Worm (Caenorhabditis elegans) whole organism, dauer: ENCODE results near the gene F40G9.17.

ENCODE experiments used
- unc-62 ChIP-seq: sonication (generic microtip); optimal IDR thresholded peaks from 2 replicates; lab custom pipeline; 2017; ENCODE audit warnings: missing biosample characterization, missing genetic modification reagents, missing genetic modification characterization

Gene F40G9.17

ce11 chrIII:220368-220767 lies 26.1 kb downstream of the F40G9.17 start:
- TF ChIP-seq unc-62 (GFP tag; lab: Kevin White, UChicago), result no peak

ce11 chrIII:222508-222907 lies 28.2 kb downstream of the F40G9.17 start:
- no peak for TF ChIP-seq unc-62 (GFP tag; lab: Kevin White, UChicago)

ce11 chrIII:227033-227432 lies 32.8 kb downstream of the F40G9.17 start:
- no peak for TF ChIP-seq unc-62 (GFP tag; lab: Kevin White, UChicago)

ce11 chrIII:230129-230528 lies 35.9 kb downstream of the F40G9.17 start, which contains the start of gene hpo-38:
hpo-38 (plus strand) TSS chrIII:230429.
- no peak for TF ChIP-seq unc-62 (GFP tag; lab: Kevin White, UChicago)

- no peak for TF ChIP-seq unc-62 (GFP tag; lab: Kevin White, UChicago)
Observed at ce11 chrIII:235115-235514, 40.9 kb downstream of the F40G9.17 start.

ce11 chrIII:235544-235943 lies 41.3 kb downstream of the F40G9.17 start, which contains the start of gene hpo-29:
hpo-29 (plus strand) TSS chrIII:235844.
- no peak for TF ChIP-seq unc-62 (GFP tag; lab: Kevin White, UChicago)

- TF ChIP-seq unc-62 (GFP tag; lab: Kevin White, UChicago), result no peak
Observed at ce11 chrIII:251410-251809, 57.1 kb downstream of the F40G9.17 start.

- TF ChIP-seq unc-62 (GFP tag; lab: Kevin White, UChicago), result no peak
Observed at ce11 chrIII:254235-254634, 60.0 kb downstream of the F40G9.17 start, which contains the start of gene Y50D7A.3. Y50D7A.3 (plus strand) TSS chrIII:254535.
